Fruit fly (Drosophila melanogaster): ENCODE measurements around the gene Remo.

The Remo gene

dm6 chrX:13329572-13330046 lies 41.8 kb downstream of the Remo start, which contains the start of gene Prx2 (continued):
- 0 out of 3 replicates have a peak, but pooled peaks have one; percentile 8 for TF ChIP-seq gce (GFP tag; IDR thresholded peaks at IDR 0.05)
- TF ChIP-seq ERR (GFP tag; optimal IDR thresholded peaks at IDR 0.05): no peak
- no peak for TF ChIP-seq Ada2b (GFP tag; IDR thresholded peaks at IDR 0.05)
- no peak for TF ChIP-seq chn (GFP tag; optimal IDR thresholded peaks at IDR 0.05)
- no peak for TF ChIP-seq CG13894 (tag; optimal IDR thresholded peaks at IDR 0.05)
- TF ChIP-seq p53 (GFP tag; optimal IDR thresholded peaks at IDR 0.05): no peak
- no peak for TF ChIP-seq corto (GFP tag; optimal IDR thresholded peaks at IDR 0.05)
- TF ChIP-seq CG4617 (GFP tag; optimal IDR thresholded peaks at IDR 0.05; ENCODE audit: borderline replicate concordance): no peak
- TF ChIP-seq NfI (GFP tag; optimal IDR thresholded peaks at IDR 0.05): peak; percentile 6
- 0 out of 2 replicates have a peak, but pooled peaks have one; percentile 15 for TF ChIP-seq CG14441 (GFP tag; IDR thresholded peaks at IDR 0.05)
- peak; percentile 36; the same call in 1 of the 3 replicates for TF ChIP-seq CG11560 (tag; IDR thresholded peaks at IDR 0.05)
- 0 out of 2 replicates have a peak, but pooled peaks have one; percentile 23 for TF ChIP-seq klu (GFP tag; IDR thresholded peaks at IDR 0.05)
- TF ChIP-seq peb (GFP tag; IDR thresholded peaks at IDR 0.05): no peak
- TF ChIP-seq CG9932 (GFP tag; IDR thresholded peaks at IDR 0.05): peak; percentile 62
- TF ChIP-seq lov (optimal IDR thresholded peaks at IDR 0.05): no peak
- TF ChIP-seq lov (GFP tag; IDR thresholded peaks at IDR 0.05): 0 out of 3 replicates have a peak, but pooled peaks have one; percentile 6
- TF ChIP-seq CG17802 (tag; optimal IDR thresholded peaks at IDR 0.05): no peak
- TF ChIP-seq HLH54F (GFP tag; optimal IDR thresholded peaks at IDR 0.05): peak; percentile 6
- no peak for TF ChIP-seq Rx (GFP tag; IDR thresholded peaks at IDR 0.05)
- TF ChIP-seq psq (GFP tag; optimal IDR thresholded peaks at IDR 0.05): no peak
- no peak for TF ChIP-seq dmrt11E (tag; optimal IDR thresholded peaks at IDR 0.05)
- TF ChIP-seq Adf1 (GFP tag; IDR thresholded peaks at IDR 0.05): peak; percentile 33; the same call in 1 of the 2 replicates
- peak; percentile 56; the same call in 1 of the 2 replicates for TF ChIP-seq nerfin-2 (GFP tag; IDR thresholded peaks at IDR 0.05; ENCODE audit: partially characterized antibody)
- no peak for TF ChIP-seq Six4 (GFP tag; optimal IDR thresholded peaks at IDR 0.05)
- no peak for TF ChIP-seq pros (GFP tag; optimal IDR thresholded peaks at IDR 0.05)
- peak; percentile 32; the same call in 1 of the 2 replicates for TF ChIP-seq sob (GFP tag; IDR thresholded peaks at IDR 0.05)
- no peak for TF ChIP-seq sima (GFP tag; optimal IDR thresholded peaks at IDR 0.05)
- TF ChIP-seq kah (GFP tag; optimal IDR thresholded peaks at IDR 0.05): no peak
- peak; percentile 32 for TF ChIP-seq Xbp1 (GFP tag; optimal IDR thresholded peaks at IDR 0.05)
- TF ChIP-seq H2.0 (GFP tag; IDR thresholded peaks at IDR 0.05): no peak
- TF ChIP-seq Gsc (GFP tag; IDR thresholded peaks at IDR 0.05): no peak
- no peak for TF ChIP-seq CG31388 (GFP tag; optimal IDR thresholded peaks at IDR 0.05)
- peak; percentile 91 for TF ChIP-seq Dref (GFP tag; IDR thresholded peaks at IDR 0.05)
- no peak for TF ChIP-seq CG3726 (GFP tag; IDR thresholded peaks at IDR 0.05)
- no peak for TF ChIP-seq CG2875 (GFP tag; optimal IDR thresholded peaks at IDR 0.05)
- no peak for TF ChIP-seq Bdp1 (GFP tag; optimal IDR thresholded peaks at IDR 0.05)
- no peak for TF ChIP-seq CG4854 (GFP tag; optimal IDR thresholded peaks at IDR 0.05)
- no peak for TF ChIP-seq CG9817 (tag; optimal IDR thresholded peaks at IDR 0.05)
- no peak for TF ChIP-seq pb (GFP tag; optimal IDR thresholded peaks at IDR 0.05)
- TF ChIP-seq croc (GFP tag; conservative IDR thresholded peaks at IDR 0.05): no peak
- no peak for TF ChIP-seq jumu (GFP tag; optimal IDR thresholded peaks at IDR 0.05)
- TF ChIP-seq eyg (GFP tag; optimal IDR thresholded peaks at IDR 0.05): no peak
- TF ChIP-seq bab2 (GFP tag; optimal IDR thresholded peaks at IDR 0.05): no peak
- TF ChIP-seq usp (GFP tag; optimal IDR thresholded peaks at IDR 0.05): no peak
- no peak for TF ChIP-seq Awh (GFP tag; IDR thresholded peaks at IDR 0.05)
- TF ChIP-seq YL-1 (GFP tag; optimal IDR thresholded peaks at IDR 0.05): no peak
- no peak for TF ChIP-seq Max (GFP tag; optimal IDR thresholded peaks at IDR 0.05)
- peak; percentile 60 for TF ChIP-seq Jarid2 (GFP tag; optimal IDR thresholded peaks at IDR 0.05)
- no peak for TF ChIP-seq CG2199 (GFP tag; IDR thresholded peaks at IDR 0.05)
- TF ChIP-seq CG10462 (GFP tag; optimal IDR thresholded peaks at IDR 0.05): no peak
- TF ChIP-seq D19B (GFP tag; optimal IDR thresholded peaks at IDR 0.05): no peak
- TF ChIP-seq CG10267 (tag; optimal IDR thresholded peaks at IDR 0.05): no peak
